Worm (Caenorhabditis elegans) whole organism, L3 larva: Measurements from ENCODE around the gene C50D2.10.

Source experiments
- ceh-28 ChIP-seq: fragments of 150-350 bp; optimal IDR thresholded peaks from 2 replicates; lab custom pipeline; 2014; ENCODE audit warnings: missing biosample characterization, missing genetic modification reagents, missing genetic modification characterization
- elt-3 ChIP-seq, 3 experiments: fragments of 150-350 bp in 1 of 3; sonication (generic microtip) in 2 of 3; optimal IDR thresholded peaks; 2 replicates in 2 of 3; 4 replicates in 1 of 3; lab custom pipeline; 2014 to 2017; ENCODE audit warnings: missing biosample characterization in 3 of 3, missing genetic modification characterization in 3 of 3
- nhr-76 ChIP-seq: fragments of 150-350 bp; sonication (generic microtip); optimal IDR thresholded peaks from 5 replicates; lab custom pipeline; 2014; ENCODE audit warnings: missing biosample characterization, missing genetic modification characterization
- nhr-77 ChIP-seq: fragments of 150-350 bp; optimal IDR thresholded peaks from 2 replicates; lab custom pipeline; 2014; ENCODE audit warnings: missing biosample characterization, missing genetic modification characterization
- pqm-1 ChIP-seq: fragments of 150-350 bp; optimal IDR thresholded peaks from 2 replicates; lab custom pipeline; 2017; ENCODE audit warnings: missing biosample characterization, missing genetic modification characterization, inconsistent platforms
- skn-1 ChIP-seq: fragments of 150-350 bp; optimal IDR thresholded peaks from 2 replicates; lab custom pipeline; 2014; ENCODE audit warnings: missing biosample characterization, missing genetic modification characterization
- unc-39 ChIP-seq: sonication (generic microtip); optimal IDR thresholded peaks from 4 replicates; lab custom pipeline; 2017; ENCODE audit warnings: missing biosample characterization, missing genetic modification characterization
- zag-1 ChIP-seq: fragments of 150-350 bp; optimal IDR thresholded peaks from 2 replicates; lab custom pipeline; 2014; ENCODE audit warnings: missing biosample characterization, missing genetic modification characterization

DNA sequence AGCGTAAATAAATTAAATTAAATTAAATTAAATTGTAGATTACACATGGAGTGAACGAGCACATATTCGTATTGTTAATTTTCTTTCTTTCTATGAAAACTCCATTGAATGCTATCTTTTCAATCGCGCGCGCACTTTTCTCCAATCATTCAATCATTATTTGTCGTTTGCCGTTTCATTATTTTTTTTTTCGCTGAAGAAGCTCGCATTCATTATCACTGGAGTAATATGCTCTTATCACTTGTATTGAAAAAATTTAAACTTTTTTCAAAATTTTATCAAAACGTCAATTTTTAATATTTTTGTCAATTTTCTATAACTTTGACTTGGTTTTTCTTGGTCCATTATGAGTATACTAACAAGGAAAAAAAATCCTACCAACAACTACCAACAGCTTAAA, 33.5 kb upstream of the C50D2.10 start:
- TF ChIP-seq elt-3 (tag; optimal IDR thresholded peaks at IDR 0.05; lab: Kevin White, UChicago) (no peak), unc-39 (no peak), nhr-76 (no peak), skn-1 (no peak), nhr-77 (tag; lab: Kevin White, UChicago) (no peak), zag-1 (no peak), ceh-28 (no peak), pqm-1 (tag; lab: Kevin White, UChicago) (no peak)
